Worm (Caenorhabditis elegans) whole organism, L4/young adult: ENCODE data around the gene F36D3.14.

Experiments
- W03F9.2 ChIP-seq: fragments of 150-350 bp; optimal IDR thresholded peaks from 2 replicates; lab custom pipeline; 2014; ENCODE audit warnings: missing biosample characterization, missing genetic modification characterization
- dao-5 ChIP-seq: sonication (generic microtip); optimal IDR thresholded peaks from 2 replicates; lab custom pipeline; 2016; ENCODE audit warnings: missing genotype, missing genetic modification characterization, moderate library complexity, missing compliant biosample characterization
- him-1 ChIP-seq: sonication (generic microtip); optimal IDR thresholded peaks from 2 replicates; lab custom pipeline; 2016; ENCODE audit warnings: missing genotype, missing genetic modification reagents, missing genetic modification characterization, missing compliant biosample characterization

- TF ChIP-seq him-1 (tag; lab: Kevin White, UChicago) (no peak), W03F9.2 (tag; lab: Kevin White, UChicago) (no peak), dao-5 (tag; lab: Kevin White, UChicago) (no peak)
These were observed 47.6 kb upstream of the F36D3.14 start, which contains the start of gene srbc-65 for ce11 chrV:16550680-16551079.
